Fruit fly (Drosophila melanogaster): ENCODE measurements around the gene Pka-R1.

Pka-R1 gene

dm6 chr3L:20841465-20842109, 25.7 kb downstream of the Pka-R1 start, which contains the start of the genes CSN3 and CG11456 (continued):
- TF ChIP-seq CG34224 (GFP tag; IDR thresholded peaks at IDR 0.05; ENCODE audit: partially characterized antibody) (peak; percentile 58), Scr (GFP tag; IDR thresholded peaks at IDR 0.05; ENCODE audit: partially characterized antibody) (peak; percentile 64), CG10431 (GFP tag; optimal IDR thresholded peaks at IDR 0.05) (no peak), CG15514 (GFP tag; optimal IDR thresholded peaks at IDR 0.05) (peak; percentile 65), fd64A (GFP tag; optimal IDR thresholded peaks at IDR 0.05) (no peak), CG17568 (GFP tag; optimal IDR thresholded peaks at IDR 0.05) (no peak), ind (GFP tag; optimal IDR thresholded peaks at IDR 0.05) (peak; percentile 56), lov (optimal IDR thresholded peaks at IDR 0.05) (no peak), lov (GFP tag; IDR thresholded peaks at IDR 0.05) (no peak), CG2116 (GFP tag; optimal IDR thresholded peaks at IDR 0.05) (peak; percentile 74), emc (GFP tag; optimal IDR thresholded peaks at IDR 0.05) (no peak), so (GFP tag; IDR thresholded peaks at IDR 0.05) (no peak), CG1792 (GFP tag; optimal IDR thresholded peaks at IDR 0.05) (peak; percentile 24), CG43689 (GFP tag; IDR thresholded peaks at IDR 0.05) (no peak), tin (GFP tag; optimal IDR thresholded peaks at IDR 0.05) (peak; percentile 62), Hmx (GFP tag; optimal IDR thresholded peaks at IDR 0.05) (no peak), CG2202 (tag; optimal IDR thresholded peaks at IDR 0.05) (no peak), crc (GFP tag; optimal IDR thresholded peaks at IDR 0.05) (no peak), ci (GFP tag; IDR thresholded peaks at IDR 0.05) (no peak), slbo (GFP tag; IDR thresholded peaks at IDR 0.05) (peak; percentile 67), CG14014 (GFP tag; IDR thresholded peaks at IDR 0.05) (peak; percentile 29; the same call in 1 of the 2 replicates), HmgZ (tag; optimal IDR thresholded peaks at IDR 0.05) (peak; percentile 65), Sry-β (GFP tag; optimal IDR thresholded peaks at IDR 0.05) (no peak), run (tag; optimal IDR thresholded peaks at IDR 0.05) (no peak), ash1 (GFP tag; optimal IDR thresholded peaks at IDR 0.05) (no peak), CG15269 (tag; optimal IDR thresholded peaks at IDR 0.05) (no peak), sd (tag; optimal IDR thresholded peaks at IDR 0.05) (no peak), fu2 (GFP tag; optimal IDR thresholded peaks at IDR 0.05) (peak; percentile 59), D19A (tag; optimal IDR thresholded peaks at IDR 0.05) (peak; percentile 94), CG18764 (GFP tag; optimal IDR thresholded peaks at IDR 0.05) (peak; percentile 26), Xbp1 (GFP tag; optimal IDR thresholded peaks at IDR 0.05) (peak; percentile 67), Ets65A (GFP tag) (peak; percentile 94), CG8281 (tag; optimal IDR thresholded peaks at IDR 0.05) (no peak), GATAe (GFP tag; conservative IDR thresholded peaks at IDR 0.05) (no peak), pb (GFP tag; optimal IDR thresholded peaks at IDR 0.05) (no peak), CG3281 (GFP tag; optimal IDR thresholded peaks at IDR 0.05) (peak; percentile 14), usp (GFP tag; optimal IDR thresholded peaks at IDR 0.05) (no peak), Abd-B (GFP tag; optimal IDR thresholded peaks at IDR 0.05) (no peak), tna (GFP tag; IDR thresholded peaks at IDR 0.05; ENCODE audit: partially characterized antibody) (peak; percentile 69), B-H1 (GFP tag; IDR thresholded peaks at IDR 0.05) (no peak), CG10366 (GFP tag; IDR thresholded peaks at IDR 0.05) (no peak), TFAM (GFP tag; optimal IDR thresholded peaks at IDR 0.05) (no peak), ken (GFP tag; IDR thresholded peaks at IDR 0.05) (peak; percentile 61; the same call in 1 of the 3 replicates), mam (GFP tag; optimal IDR thresholded peaks at IDR 0.05) (peak; percentile 76), cg (GFP tag; optimal IDR thresholded peaks at IDR 0.05) (no peak), Bdp1 (GFP tag; optimal IDR thresholded peaks at IDR 0.05) (peak; percentile 6), luna (GFP tag; optimal IDR thresholded peaks at IDR 0.05) (peak; percentile 31), MBD-R2 (GFP tag; IDR thresholded peaks at IDR 0.05) (peak; percentile 85), Dp (GFP tag; optimal IDR thresholded peaks at IDR 0.05) (peak; percentile 70), CG2199 (GFP tag; IDR thresholded peaks at IDR 0.05) (0 out of 3 replicates have a peak, but pooled peaks have one; percentile 47), CG3995 (GFP tag; optimal IDR thresholded peaks at IDR 0.05) (peak; percentile 6)
